Worm (Caenorhabditis elegans) whole organism, young adult: ENCODE results near the gene F27D9.7.

Experiments
- D2030.7 ChIP-seq: fragments of 200-800 bp; sonication (Bioruptor generic); IDR thresholded peaks from 2 replicates; pipeline ENCODE4 v1.3.6; 2022; ENCODE audit warnings: missing genetic modification reagents, missing genetic modification characterization, missing compliant biosample characterization
- F52B5.7 ChIP-seq: sonication (generic microtip); optimal IDR thresholded peaks from 2 replicates; lab custom pipeline; 2016; ENCODE audit warnings: mild to moderate bottlenecking, missing genetic modification characterization, missing compliant biosample characterization
- Y53F4B.3 ChIP-seq: fragments of 200-800 bp; sonication (Bioruptor generic); IDR thresholded peaks from 2 replicates; pipeline ENCODE4 v1.3.6; 2022; ENCODE audit warnings: missing genetic modification reagents, missing genetic modification characterization, missing compliant biosample characterization
- ama-1 ChIP-seq, 3 experiments: fragments of 150-350 bp in 1 of 3; sonication (generic microtip) in 2 of 3; optimal IDR thresholded peaks; 2 replicates each; lab custom pipeline; 2014 to 2018; ENCODE audit warnings: missing biosample characterization in 2 of 3, missing genetic modification characterization in 2 of 3, missing genetic modification reagents in 2 of 3
- bed-2 ChIP-seq: fragments of 200-800 bp; sonication (Bioruptor generic); IDR thresholded peaks from 2 replicates; pipeline ENCODE4 v1.3.6; 2022; ENCODE audit warnings: missing genetic modification reagents, missing genetic modification characterization, missing compliant biosample characterization
- ccch-3 ChIP-seq: fragments of 200-800 bp; sonication (Bioruptor generic); optimal IDR thresholded peaks from 2 replicates; lab custom pipeline; 2018; ENCODE audit warnings: mild to moderate bottlenecking, missing genetic modification characterization, missing compliant biosample characterization
- cebp-1 ChIP-seq, 2 experiments: fragments of 200-800 bp in 1 of 2; sonication (Bioruptor generic) in 1 of 2; sonication (generic microtip) in 1 of 2; IDR thresholded peaks in 1 of 2; optimal IDR thresholded peaks in 1 of 2; 2 replicates each; pipeline versions ENCODE4 v1.3.6 to Lab custom; 2017 to 2022; ENCODE audit warnings: missing compliant biosample characterization in 2 of 2, missing genetic modification characterization in 2 of 2, mild to moderate bottlenecking in 1 of 2, missing genetic modification reagents in 1 of 2, moderate library complexity in 1 of 2
- ceh-91 ChIP-seq: fragments of 200-800 bp; sonication (Bioruptor generic); IDR thresholded peaks from 2 replicates; pipeline ENCODE4 v1.3.6; 2022; ENCODE audit warnings: missing genetic modification reagents, missing genetic modification characterization, missing compliant biosample characterization
- dox-1 ChIP-seq: fragments of 200-800 bp; sonication (Bioruptor generic); IDR thresholded peaks from 2 replicates; pipeline ENCODE4 v1.3.6; 2022; ENCODE audit warnings: missing genetic modification reagents, missing genetic modification characterization, missing compliant biosample characterization
- egl-44 ChIP-seq: fragments of 200-800 bp; sonication (Bioruptor generic); IDR thresholded peaks from 2 replicates; pipeline ENCODE4 v1.3.6; 2022; ENCODE audit warnings: missing genetic modification reagents, missing genetic modification characterization, missing compliant biosample characterization
- ets-4 ChIP-seq: fragments of 200-800 bp; sonication (Bioruptor generic); optimal IDR thresholded peaks from 2 replicates; lab custom pipeline; 2018; ENCODE audit warnings: mild to moderate bottlenecking, missing genetic modification characterization, missing compliant biosample characterization
- hlh-12 ChIP-seq: sonication (generic microtip); optimal IDR thresholded peaks from 2 replicates; lab custom pipeline; 2016; ENCODE audit warnings: missing genetic modification characterization, missing compliant biosample characterization
- lin-26 ChIP-seq: fragments of 200-800 bp; sonication (Bioruptor generic); IDR thresholded peaks from 2 replicates; pipeline ENCODE4 v1.3.6; 2022; ENCODE audit warnings: missing genetic modification reagents, missing genetic modification characterization, missing compliant biosample characterization
- lin-35 ChIP-seq, 3 experiments: fragments of 150-350 bp in 2 of 3; sonication (generic microtip) in 1 of 3; optimal IDR thresholded peaks; 2 replicates each; lab custom pipeline; 2014 to 2018; ENCODE audit warnings: missing biosample characterization in 3 of 3, missing genetic modification characterization in 3 of 3, missing genetic modification reagents in 3 of 3
- lin-54 ChIP-seq: fragments of 200-800 bp; sonication (Bioruptor generic); optimal IDR thresholded peaks from 2 replicates; lab custom pipeline; 2018; ENCODE audit warnings: mild to moderate bottlenecking, missing genetic modification characterization, missing compliant biosample characterization
- lir-1 ChIP-seq: fragments of 200-800 bp; sonication (Bioruptor generic); conservative IDR thresholded peaks from 2 replicates; pipeline ENCODE4 v1.3.6; 2022; ENCODE audit warnings: missing genetic modification reagents, missing genetic modification characterization, missing compliant biosample characterization
- lsy-27 ChIP-seq: sonication (generic microtip); optimal IDR thresholded peaks from 2 replicates; lab custom pipeline; 2017; ENCODE audit warnings: missing genetic modification characterization, mild to moderate bottlenecking, missing compliant biosample characterization, antibody characterized with exemption, missing genotype, borderline replicate concordance; ENCODE audit not compliant: insufficient read depth
- madf-3 ChIP-seq: fragments of 200-800 bp; sonication (Bioruptor generic); IDR thresholded peaks from 2 replicates; pipeline ENCODE4 v1.3.6; 2022; ENCODE audit warnings: missing genetic modification reagents, missing genetic modification characterization, missing compliant biosample characterization
- mes-4 ChIP-seq: sonication (generic microtip); optimal IDR thresholded peaks from 2 replicates; lab custom pipeline; 2016; ENCODE audit warnings: missing genotype, missing genetic modification characterization, missing compliant biosample characterization
- nfya-1 ChIP-seq: sonication (generic microtip); optimal IDR thresholded peaks from 2 replicates; lab custom pipeline; 2017; ENCODE audit warnings: antibody characterized with exemption, missing compliant biosample characterization, missing genetic modification characterization, borderline replicate concordance; ENCODE audit not compliant: insufficient read depth
- nfyb-1 ChIP-seq: fragments of 200-800 bp; sonication (Bioruptor generic); IDR thresholded peaks from 2 replicates; pipeline ENCODE4 v1.3.6; 2022; ENCODE audit warnings: missing genetic modification reagents, missing genetic modification characterization, missing compliant biosample characterization
- nhr-27 ChIP-seq: fragments of 200-800 bp; sonication (Bioruptor generic); optimal IDR thresholded peaks from 2 replicates; lab custom pipeline; 2018; ENCODE audit warnings: mild to moderate bottlenecking, missing genetic modification characterization, moderate library complexity, missing compliant biosample characterization
- nhr-80 ChIP-seq: sonication (generic microtip); optimal IDR thresholded peaks from 2 replicates; lab custom pipeline; 2016; ENCODE audit warnings: missing genetic modification characterization, missing compliant biosample characterization
- repo-1 ChIP-seq: sonication (generic microtip); optimal IDR thresholded peaks from 2 replicates; lab custom pipeline; 2017; ENCODE audit warnings: mild to moderate bottlenecking, missing genetic modification characterization, missing compliant biosample characterization
- tbp1 ChIP-seq: fragments of 200-800 bp; sonication (Bioruptor generic); optimal IDR thresholded peaks from 2 replicates; lab custom pipeline; 2018; ENCODE audit warnings: mild to moderate bottlenecking, missing genetic modification characterization, missing compliant biosample characterization
- zfh-2 ChIP-seq: fragments of 200-800 bp; sonication (Bioruptor generic); conservative IDR thresholded peaks from 2 replicates; pipeline ENCODE4 v1.3.6; 2022; ENCODE audit warnings: missing genetic modification reagents, missing genetic modification characterization, missing compliant biosample characterization
- zim-3 ChIP-seq: sonication (generic microtip); optimal IDR thresholded peaks from 2 replicates; lab custom pipeline; 2017; ENCODE audit warnings: mild to moderate bottlenecking, missing genetic modification characterization, moderate library complexity, missing compliant biosample characterization
- ztf-26 ChIP-seq: sonication (generic microtip); optimal IDR thresholded peaks from 2 replicates; lab custom pipeline; 2017; ENCODE audit warnings: missing genetic modification characterization, missing compliant biosample characterization
- ztf-6 ChIP-seq: fragments of 200-800 bp; sonication (Bioruptor generic); IDR thresholded peaks from 2 replicates; pipeline ENCODE4 v1.3.6; 2022; ENCODE audit warnings: missing genetic modification reagents, missing genetic modification characterization, missing compliant biosample characterization

F27D9.7 gene

ce11 chrX:7660919-7661557, 9.5 kb downstream of the F27D9.7 start, which contains the start of gene pcca-1:
TSS of gene pcca-1 (minus strand) at chrX:7660986.
- TF ChIP-seq F52B5.7 (tag; lab: Kevin White, UChicago), result no peak
- TF ChIP-seq ama-1 (optimal IDR thresholded peaks at IDR 0.05; lab: Kevin White, UChicago), result peak; percentile 32
- no peak for TF ChIP-seq ama-1 (GFP tag; optimal IDR thresholded peaks at IDR 0.05; lab: Kevin White, UChicago)
- peak; percentile 13 for TF ChIP-seq nhr-80
- TF ChIP-seq lin-26 (GFP tag; lab: Robert Waterston, UW), result no peak

DNA sequence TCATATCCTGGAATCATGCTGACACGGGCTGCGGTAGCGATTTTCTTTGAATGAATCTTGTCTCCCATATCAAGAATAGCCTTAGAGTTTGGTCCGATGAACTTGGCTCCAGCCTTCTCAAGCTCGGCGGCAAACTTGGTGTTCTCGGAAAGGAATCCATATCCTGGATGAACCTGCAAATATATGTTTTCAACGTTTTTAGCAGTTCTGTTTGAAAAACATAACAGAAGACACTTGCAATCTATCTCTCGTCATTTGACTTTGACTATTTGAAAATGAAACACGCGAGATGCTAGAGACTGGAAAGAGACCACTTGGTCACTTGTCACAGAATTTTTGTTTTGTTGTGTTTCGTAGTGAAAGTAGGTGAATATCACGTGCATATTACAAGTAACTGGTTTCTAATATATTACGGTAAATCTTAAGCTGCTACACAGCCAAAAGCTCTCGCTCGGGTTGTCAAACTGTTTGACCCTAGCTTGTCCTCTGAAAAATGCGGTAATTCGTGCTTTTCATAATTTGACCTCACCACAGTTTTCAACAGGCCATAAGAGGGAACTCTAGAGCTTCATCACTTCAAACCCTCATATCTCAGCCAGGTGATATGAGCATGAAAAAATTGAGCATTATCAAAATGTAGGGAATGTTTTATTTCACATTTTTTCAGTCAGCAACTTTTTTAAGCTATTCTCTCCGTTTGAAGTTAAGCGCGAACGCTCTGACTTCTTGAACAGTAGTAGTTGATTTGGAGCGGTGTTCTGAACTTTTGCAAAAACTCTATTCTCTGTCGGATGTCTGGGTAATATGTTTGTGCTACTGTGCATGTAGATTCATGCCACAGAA, 10.7 kb downstream of the F27D9.7 start:
- TF ChIP-seq mes-4 (no peak), lin-26 (GFP tag; lab: Robert Waterston, UW) (0 out of 2 replicates have a peak, but pooled peaks have one; percentile 62)

- TF ChIP-seq repo-1 (tag; lab: Kevin White, UChicago) (peak; percentile 22), Y53F4B.3 (no peak)
Observed at ce11 chrX:7656875-7657274, 13.7 kb downstream of the F27D9.7 start, which contains the start of gene F27D9.12. TSS of gene F27D9.12 (minus strand) at chrX:7656975.

ce11 chrX:7655469-7656003, 15.0 kb downstream of the F27D9.7 start:
- no peak for TF ChIP-seq nfyb-1 (GFP tag; lab: Robert Waterston, UW)
- TF ChIP-seq cebp-1 (GFP tag; IDR thresholded peaks at IDR 0.05; lab: Robert Waterston, UW), result no peak
- TF ChIP-seq cebp-1 (tag; optimal IDR thresholded peaks at IDR 0.05; lab: Kevin White, UChicago), result peak; percentile 1

DNA sequence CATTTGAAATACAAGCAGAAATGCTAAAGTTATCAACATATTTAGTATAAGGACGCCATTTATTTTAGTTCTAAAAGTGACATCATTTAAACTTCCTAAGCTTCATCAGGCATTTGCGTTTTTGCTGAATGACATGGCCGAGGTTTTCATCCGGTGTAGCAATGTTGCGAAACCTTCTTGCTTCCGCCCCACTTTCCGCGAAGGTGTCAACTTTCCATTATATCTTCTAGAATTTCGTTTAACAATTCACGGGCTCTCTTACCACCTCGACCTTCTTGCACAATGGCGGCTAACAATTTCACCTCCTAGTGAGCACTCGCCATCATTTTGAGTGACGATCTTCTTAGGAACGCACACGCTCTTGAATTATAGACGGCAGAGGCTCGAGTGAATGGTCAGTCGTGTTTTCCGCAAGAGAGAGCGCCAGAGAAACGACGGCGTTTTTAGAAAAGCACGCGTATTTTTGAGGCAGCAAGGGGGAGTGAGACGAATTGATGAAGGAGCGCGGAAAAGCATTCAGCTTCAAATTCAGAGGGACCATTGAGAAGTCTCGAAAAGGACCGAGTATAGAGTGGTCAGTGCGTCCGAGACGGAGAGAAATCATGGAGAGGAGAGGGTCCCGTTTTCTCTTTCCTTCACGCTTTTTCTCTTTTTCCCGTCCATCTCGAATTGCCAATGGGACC, 16.7 kb downstream of the F27D9.7 start:
- no peak for TF ChIP-seq zim-3 (tag; lab: Kevin White, UChicago)
- no peak for TF ChIP-seq madf-3 (GFP tag; lab: Robert Waterston, UW)
- TF ChIP-seq nfya-1 (tag; lab: Kevin White, UChicago), result no peak
- no peak for TF ChIP-seq ztf-26
- 0 out of 2 replicates have a peak, but pooled peaks have one; percentile 4 for TF ChIP-seq dox-1
- TF ChIP-seq lsy-27, result no peak
- TF ChIP-seq D2030.7 (GFP tag; lab: Robert Waterston, UW), result no peak
- TF ChIP-seq zfh-2 (GFP tag; lab: Robert Waterston, UW), result peak; percentile 69
- no peak for TF ChIP-seq lin-54 (GFP tag; lab: Kevin White, UChicago)
- peak; percentile 31; the same call in 1 of the 2 replicates for TF ChIP-seq cebp-1 (GFP tag; IDR thresholded peaks at IDR 0.05; lab: Robert Waterston, UW)
- peak; percentile 81 for TF ChIP-seq cebp-1 (tag; optimal IDR thresholded peaks at IDR 0.05; lab: Kevin White, UChicago)
- no peak for TF ChIP-seq egl-44 (GFP tag; lab: Robert Waterston, UW)
- no peak for TF ChIP-seq ztf-6 (GFP tag; lab: Robert Waterston, UW)
- TF ChIP-seq lir-1 (GFP tag; lab: Robert Waterston, UW), result no peak
- no peak for TF ChIP-seq ceh-91 (GFP tag; lab: Robert Waterston, UW)
- TF ChIP-seq hlh-12 (tag; lab: Kevin White, UChicago), result no peak

DNA sequence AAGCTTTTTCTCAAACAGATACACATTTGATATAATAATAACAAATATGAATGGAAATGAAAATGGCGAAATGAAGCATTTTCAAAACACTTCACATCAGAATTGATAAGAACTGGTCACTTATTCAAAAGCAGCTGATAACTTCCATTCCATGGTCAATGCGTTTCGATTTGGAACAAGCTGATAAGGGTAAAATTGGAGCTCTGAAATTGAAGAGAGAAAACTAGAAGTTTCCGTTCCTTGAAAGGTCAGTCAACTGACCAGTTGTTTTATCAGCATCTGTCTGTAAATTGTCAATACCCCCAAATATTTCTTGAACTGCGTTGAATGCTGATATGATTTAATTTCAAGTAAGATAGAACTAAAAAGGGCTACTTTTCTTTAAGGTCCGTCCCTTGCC, 18.2 kb downstream of the F27D9.7 start:
- TF ChIP-seq lsy-27 (no peak), ccch-3 (GFP tag; lab: Kevin White, UChicago) (no peak), tbp1 (GFP tag; lab: Kevin White, UChicago) (no peak), cebp-1 (GFP tag; IDR thresholded peaks at IDR 0.05; lab: Robert Waterston, UW) (no peak), cebp-1 (tag; optimal IDR thresholded peaks at IDR 0.05; lab: Kevin White, UChicago) (no peak), zim-3 (tag; lab: Kevin White, UChicago) (no peak), bed-2 (no peak), ets-4 (GFP tag; lab: Kevin White, UChicago) (no peak), D2030.7 (GFP tag; lab: Robert Waterston, UW) (no peak), nhr-27 (tag; lab: Kevin White, UChicago) (no peak), lin-35 (GFP tag; optimal IDR thresholded peaks at IDR 0.05; lab: Kevin White, UChicago) (no peak)
